Worm (Caenorhabditis elegans): Measurements from ENCODE around the gene cyp-32A1.

ce11 chrV:7810591-7810990 lies 29.0 kb downstream of the cyp-32A1 start:
- TF ChIP-seq med-1 (GFP tag; optimal IDR thresholded peaks at IDR 0.05; ENCODE audit: insufficient read depth) (no peak), tab-1 (GFP tag; IDR thresholded peaks at IDR 0.05) (no peak), flt-1 (GFP tag; IDR thresholded peaks at IDR 0.05) (no peak), T22C8.4 (GFP tag; IDR thresholded peaks at IDR 0.05) (no peak), klf-2 (GFP tag; conservative IDR thresholded peaks at IDR 0.05) (no peak), ref-1 (GFP tag; conservative IDR thresholded peaks at IDR 0.05) (no peak), cog-1 (tag; optimal IDR thresholded peaks at IDR 0.05) (no peak)
